Fruit fly (Drosophila melanogaster) whole organism, pupa: ENCODE measurements around the gene CG9147.
A peak's percentile ranks its signal among the peaks of the same experiment; 100 is the strongest.

Source experiments
- CG10348 ChIP-seq: fragments of 200-800 bp; sonication (Bioruptor generic); IDR thresholded peaks from 2 replicates; pipeline ENCODE4 v1.3.6; 2022; ENCODE audit warnings: missing biosample characterization, missing genetic modification characterization
- CG12605 ChIP-seq: fragments of 200-800 bp; sonication (Bioruptor generic); IDR thresholded peaks from 2 replicates; pipeline ENCODE4 v1.3.6; 2022; ENCODE audit warnings: missing biosample characterization, missing genetic modification characterization
- CG13204 ChIP-seq: fragments of 200-800 bp; sonication (Bioruptor generic); optimal IDR thresholded peaks from 2 replicates; lab custom pipeline; 2018; ENCODE audit warnings: missing biosample characterization, mild to moderate bottlenecking, missing genetic modification characterization, moderate library complexity
- CG14655 ChIP-seq: fragments of 200-800 bp; sonication (Bioruptor generic); optimal IDR thresholded peaks from 3 replicates; lab custom pipeline; 2017; ENCODE audit warnings: mild to moderate bottlenecking, missing biosample characterization, missing genetic modification reagents, missing genetic modification characterization
- CG15710 ChIP-seq: fragments of 200-800 bp; sonication (Bioruptor generic); optimal IDR thresholded peaks from 2 replicates; lab custom pipeline; 2018; ENCODE audit warnings: missing biosample characterization, mild to moderate bottlenecking, missing genetic modification characterization, moderate library complexity
- CG17806 ChIP-seq: fragments of 200-800 bp; sonication (Bioruptor generic); optimal IDR thresholded peaks from 2 replicates; lab custom pipeline; 2018; ENCODE audit warnings: missing biosample characterization, mild to moderate bottlenecking, missing genetic modification characterization, moderate library complexity
- CG32121 ChIP-seq: fragments of 200-800 bp; sonication (Bioruptor generic); IDR thresholded peaks from 2 replicates; pipeline ENCODE4 v1.3.6; 2022; ENCODE audit warnings: missing biosample characterization, missing genetic modification characterization
- CG34367 ChIP-seq: fragments of 200-800 bp; sonication (Bioruptor generic); optimal IDR thresholded peaks from 2 replicates; lab custom pipeline; 2018; ENCODE audit warnings: missing biosample characterization, mild to moderate bottlenecking, missing genetic modification characterization
- CG4496 ChIP-seq: fragments of 200-800 bp; sonication (Bioruptor generic); IDR thresholded peaks from 3 replicates; pipeline ENCODE4 v1.3.6; 2022; ENCODE audit warnings: missing biosample characterization, missing genetic modification characterization
- CG8159 ChIP-seq: fragments of 200-800 bp; sonication (Bioruptor generic); optimal IDR thresholded peaks from 3 replicates; lab custom pipeline; 2018; ENCODE audit warnings: missing biosample characterization, mild to moderate bottlenecking, missing genetic modification characterization, moderate library complexity
- CG8301 ChIP-seq: fragments of 200-800 bp; sonication (Bioruptor generic); optimal IDR thresholded peaks from 2 replicates; lab custom pipeline; 2018; ENCODE audit warnings: missing biosample characterization, mild to moderate bottlenecking, missing genetic modification characterization
- CG9948 ChIP-seq: fragments of 200-800 bp; sonication (Bioruptor generic); optimal IDR thresholded peaks from 2 replicates; lab custom pipeline; 2018; ENCODE audit warnings: missing biosample characterization, mild to moderate bottlenecking, missing genetic modification characterization, moderate library complexity
- D1 ChIP-seq: fragments of 200-800 bp; sonication (Bioruptor generic); optimal IDR thresholded peaks from 2 replicates; lab custom pipeline; 2018; ENCODE audit warnings: missing biosample characterization, mild to moderate bottlenecking, missing genetic modification characterization, moderate library complexity
- EcR ChIP-seq: fragments of 200-800 bp; sonication (Bioruptor generic); optimal IDR thresholded peaks from 3 replicates; lab custom pipeline; 2019; ENCODE audit warnings: missing biosample characterization, missing genetic modification characterization, mild to moderate bottlenecking, moderate library complexity, missing genetic modification reagents
- Ets98B ChIP-seq: fragments of 200-800 bp; sonication (Bioruptor generic); IDR thresholded peaks from 2 replicates; pipeline ENCODE4 v1.3.6; 2022; ENCODE audit warnings: missing biosample characterization, missing genetic modification characterization
- Pif1A ChIP-seq: fragments of 200-800 bp; sonication (Bioruptor generic); optimal IDR thresholded peaks from 3 replicates; lab custom pipeline; 2016; ENCODE audit warnings: missing biosample characterization, missing genetic modification characterization
- Pif1B ChIP-seq: fragments of 200-800 bp; sonication (Bioruptor generic); optimal IDR thresholded peaks from 3 replicates; lab custom pipeline; 2016; ENCODE audit warnings: missing biosample characterization, missing genetic modification characterization
- Snoo ChIP-seq: fragments of 200-800 bp; sonication (Bioruptor generic); optimal IDR thresholded peaks from 3 replicates; lab custom pipeline; 2017; ENCODE audit warnings: missing biosample characterization, mild to moderate bottlenecking, missing genetic modification characterization, inconsistent platforms
- fd96Ca ChIP-seq: fragments of 200-800 bp; sonication (Bioruptor generic); IDR thresholded peaks from 3 replicates; pipeline ENCODE4 v1.3.6; 2022; ENCODE audit warnings: missing biosample characterization, missing genetic modification characterization
- gl ChIP-seq: fragments of 200-800 bp; sonication (Bioruptor generic); optimal IDR thresholded peaks from 2 replicates; lab custom pipeline; 2018; ENCODE audit warnings: missing biosample characterization, mild to moderate bottlenecking, missing genetic modification characterization
- rn ChIP-seq: fragments of 200-800 bp; sonication (Bioruptor generic); IDR thresholded peaks from 2 replicates; pipeline ENCODE4 v1.3.6; 2022; ENCODE audit warnings: missing biosample characterization, missing genetic modification characterization

Gene CG9147

DNA sequence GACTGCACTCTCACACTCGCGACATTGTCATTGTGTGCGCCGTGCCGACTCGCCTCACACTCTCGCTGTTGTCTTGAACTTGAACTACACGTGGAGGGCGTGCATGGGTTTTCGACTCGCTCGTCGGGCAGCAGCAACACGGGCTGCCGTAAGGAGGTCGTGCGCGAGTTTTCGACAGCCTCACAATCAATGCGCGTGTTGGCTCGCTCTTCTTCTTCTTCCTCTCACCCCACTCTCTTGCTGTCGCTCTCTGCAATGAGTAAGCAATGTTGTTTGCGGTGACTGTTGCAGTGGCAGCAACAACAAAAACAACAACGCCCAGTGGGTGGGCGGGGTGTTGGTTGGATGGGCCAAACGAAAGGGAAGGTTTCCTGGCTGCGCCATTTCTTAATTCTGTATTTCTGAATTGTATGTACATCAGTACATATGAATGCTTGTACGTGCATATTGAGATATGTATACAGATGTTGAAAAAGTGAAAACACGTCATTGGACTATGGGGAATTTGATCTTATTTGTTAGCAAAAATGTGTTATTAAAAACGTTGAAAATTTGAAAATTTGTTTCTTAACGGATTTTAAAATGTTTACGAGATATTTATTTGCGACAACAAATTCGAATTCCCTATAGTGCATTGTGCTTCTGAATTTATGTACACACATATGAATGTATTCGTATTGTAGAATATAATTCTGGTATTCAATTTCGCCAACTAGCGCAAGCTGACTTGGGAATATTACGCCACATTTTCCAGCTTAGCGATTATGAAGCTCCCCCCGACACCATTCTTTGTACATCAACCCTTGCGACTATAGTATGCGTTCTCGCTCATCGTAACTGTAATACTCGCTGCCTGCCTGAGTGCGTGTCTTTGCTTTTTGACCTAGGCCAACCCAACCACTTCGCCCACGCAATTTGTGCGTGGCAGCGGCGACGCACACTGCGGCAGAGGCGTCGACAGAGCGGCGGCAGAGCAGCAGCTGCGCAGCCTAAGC is 22.9 kb downstream of the CG9147 start:
- TF ChIP-seq CG12605 (GFP tag; lab: Robert Waterston, UW), result no peak; the same call in 1 of the 2 replicates
- peak; percentile 2 for TF ChIP-seq CG9948
- TF ChIP-seq D1 (tag; lab: Kevin White, UChicago), result no peak
- TF ChIP-seq Ets98B (GFP tag; lab: Robert Waterston, UW), result peak; percentile 55
- peak; percentile 83 for TF ChIP-seq CG13204 (GFP tag; lab: Kevin White, UChicago)
- TF ChIP-seq fd96Ca (GFP tag; lab: Robert Waterston, UW), result peak; percentile 73
- no peak for TF ChIP-seq Pif1B (GFP tag; lab: Kevin White, UChicago)
- no peak for TF ChIP-seq CG10348 (GFP tag; lab: Robert Waterston, UW)
- TF ChIP-seq CG8301, result no peak
- no peak for TF ChIP-seq CG8159 (tag; lab: Kevin White, UChicago)
- TF ChIP-seq CG15710, result no peak
- TF ChIP-seq gl (tag; lab: Kevin White, UChicago), result peak; percentile 45
- TF ChIP-seq Snoo (tag; lab: Kevin White, UChicago), result peak; percentile 70
- peak; percentile 93 for TF ChIP-seq CG4496 (GFP tag; lab: Robert Waterston, UW)
- no peak for TF ChIP-seq CG14655
- no peak for TF ChIP-seq rn (GFP tag; lab: Robert Waterston, UW)
- TF ChIP-seq EcR (GFP tag; lab: Kevin White, UChicago), result peak; percentile 99
- TF ChIP-seq CG17806 (tag; lab: Kevin White, UChicago), result no peak
- TF ChIP-seq CG32121 (GFP tag; lab: Robert Waterston, UW), result peak; percentile 40; the same call in 1 of the 2 replicates
- peak; percentile 2 for TF ChIP-seq CG34367
- no peak for TF ChIP-seq Pif1A

DNA sequence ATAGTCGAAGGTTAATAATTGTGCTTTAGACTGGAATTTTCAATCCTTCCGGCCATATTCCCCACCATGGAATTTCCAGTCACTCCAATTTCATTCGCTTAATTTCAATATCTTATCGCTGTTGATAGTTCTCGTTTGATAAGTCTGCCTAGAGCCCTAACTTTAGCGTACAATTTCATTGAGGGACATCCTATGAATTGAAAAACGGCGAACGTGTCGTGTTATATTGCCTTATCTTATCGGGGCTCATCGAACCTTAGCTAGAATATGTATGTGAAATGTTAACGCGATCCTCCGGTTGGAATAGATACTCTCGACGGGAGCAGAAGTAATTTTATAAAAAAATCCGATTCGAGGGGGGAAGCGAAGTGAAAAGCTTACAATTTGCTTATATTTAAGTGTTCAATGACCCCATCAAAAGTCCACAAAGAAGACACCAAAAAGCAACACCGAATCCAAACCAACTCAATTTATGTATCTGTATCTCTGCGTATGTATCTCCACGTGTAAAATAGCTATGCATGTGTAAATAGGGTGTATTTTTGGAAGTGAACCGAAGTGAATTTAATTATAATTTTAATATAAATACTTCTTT is 23.9 kb downstream of the CG9147 start:
- TF ChIP-seq CG12605 (GFP tag; lab: Robert Waterston, UW) (no peak), D1 (tag; lab: Kevin White, UChicago) (no peak), rn (GFP tag; lab: Robert Waterston, UW) (no peak), gl (tag; lab: Kevin White, UChicago) (no peak), Pif1A (no peak), CG10348 (GFP tag; lab: Robert Waterston, UW) (no peak), Pif1B (GFP tag; lab: Kevin White, UChicago) (no peak), CG14655 (no peak), CG34367 (no peak)

DNA sequence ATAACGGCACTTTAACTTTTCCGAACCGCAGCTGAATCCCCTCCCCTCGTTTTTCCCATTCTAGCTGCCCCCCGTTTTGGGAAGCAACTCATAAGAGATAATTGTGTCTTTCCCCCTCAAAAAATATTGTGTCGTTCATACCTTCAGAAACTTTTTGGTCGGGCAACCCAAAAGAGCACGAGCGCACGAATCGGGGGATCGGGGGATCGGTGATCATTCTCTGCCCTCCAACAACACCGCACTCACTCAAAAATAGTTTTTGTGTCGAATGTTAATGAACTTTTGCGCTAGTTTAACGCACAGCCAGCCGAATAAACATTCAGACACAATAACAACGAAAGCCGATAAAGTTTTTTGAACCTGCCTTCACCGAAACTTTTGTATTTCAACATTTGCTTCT is 24.6 kb downstream of the CG9147 start:
- TF ChIP-seq CG8159 (tag; lab: Kevin White, UChicago), result no peak

DNA sequence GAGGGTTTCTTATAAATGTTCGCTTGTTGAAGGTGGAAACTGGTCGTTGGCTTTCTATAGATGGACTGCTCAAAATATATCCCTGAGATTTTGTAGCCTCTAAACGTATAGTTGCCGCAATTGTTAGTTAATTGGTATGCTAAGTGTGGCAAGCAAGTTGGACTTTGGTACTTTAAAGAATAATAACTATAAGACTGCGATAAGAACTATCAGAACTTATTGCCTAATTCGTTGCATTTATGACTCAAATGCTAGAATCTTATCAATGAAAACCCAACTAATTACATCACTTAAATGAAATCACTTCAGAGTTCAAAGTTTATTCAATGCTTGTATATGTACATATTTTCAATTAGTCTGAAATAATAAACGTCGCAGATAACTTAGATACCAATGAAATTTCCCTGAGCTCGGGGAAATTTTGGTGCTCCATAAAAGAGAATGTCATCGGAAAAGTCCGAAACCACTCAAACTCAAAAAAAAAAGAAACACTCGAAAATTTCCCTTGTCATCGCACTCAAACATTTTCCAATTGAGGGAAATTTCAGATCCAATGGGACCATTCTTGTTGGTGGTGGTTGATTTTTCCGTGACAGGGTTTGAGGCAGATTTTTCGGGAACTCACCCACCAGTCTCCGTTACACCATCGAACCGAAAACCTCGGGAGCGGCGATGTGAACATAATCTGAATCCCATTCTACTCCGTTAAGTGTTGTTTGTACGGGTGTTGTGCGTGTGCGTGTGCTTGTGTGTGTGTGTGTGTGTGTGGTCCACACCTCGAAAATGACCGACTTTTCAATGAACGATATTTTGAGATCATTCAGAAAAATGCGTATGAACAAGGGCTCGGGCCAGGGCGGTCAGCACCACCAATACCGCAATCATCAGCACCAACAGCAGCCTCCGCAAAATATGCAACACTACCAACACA is 25.3 kb downstream of the CG9147 start, which contains the start of gene CG45075:
CG45075 (plus strand) TSS at position 627 of the 931 bp plus-strand sequence.
- TF ChIP-seq CG15710 (no peak), CG14655 (no peak), CG4496 (GFP tag; lab: Robert Waterston, UW) (no peak), CG34367 (no peak), CG12605 (GFP tag; lab: Robert Waterston, UW) (no peak), Pif1A (no peak), rn (GFP tag; lab: Robert Waterston, UW) (no peak), CG13204 (GFP tag; lab: Kevin White, UChicago) (no peak), CG17806 (tag; lab: Kevin White, UChicago) (no peak), fd96Ca (GFP tag; lab: Robert Waterston, UW) (no peak)

DNA sequence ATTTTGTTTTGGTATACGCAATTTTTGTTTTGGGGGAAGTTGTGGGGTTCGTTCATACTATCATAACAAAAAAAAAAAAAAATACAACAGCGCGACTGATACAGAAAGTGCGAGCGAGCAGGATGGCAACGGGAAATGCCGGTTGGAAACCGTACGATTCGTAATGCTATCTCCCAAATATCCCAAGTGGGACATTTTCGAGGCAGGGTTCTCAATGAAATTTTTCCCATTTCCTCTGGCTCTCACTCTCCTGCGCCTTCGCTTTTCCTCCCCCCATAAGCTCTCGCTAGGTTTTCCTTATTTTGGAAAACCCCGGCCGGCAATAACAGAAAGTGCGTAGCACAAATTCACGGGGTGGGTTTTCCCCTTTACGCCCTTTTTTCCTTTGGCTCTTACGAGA is 26.5 kb downstream of the CG9147 start:
- TF ChIP-seq rn (GFP tag; lab: Robert Waterston, UW), result no peak
- TF ChIP-seq CG15710, result no peak
- TF ChIP-seq CG14655, result no peak
- TF ChIP-seq, all 21 proteins: peak for 0
